Worm (Caenorhabditis elegans): ENCODE data around the gene sre-10.

DNA sequence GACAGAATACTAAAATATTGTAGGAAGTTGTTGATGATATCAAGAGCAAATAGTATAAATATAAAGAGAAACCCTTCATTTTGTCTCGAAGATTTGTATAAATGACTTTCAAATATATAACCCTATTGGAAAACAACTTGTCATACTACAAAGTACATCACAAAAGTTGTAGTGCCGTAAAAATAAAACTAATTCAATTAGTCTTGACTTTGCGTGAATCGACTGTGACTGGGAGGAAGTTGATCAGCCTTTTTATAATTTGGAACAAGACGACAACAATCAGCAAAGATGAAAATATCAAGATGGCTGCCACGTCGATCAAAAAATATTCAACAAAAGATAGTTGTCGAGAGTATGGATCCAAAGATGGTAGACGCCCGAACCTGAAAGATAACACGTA, 9.5 kb downstream of the sre-10 start, which contains the start of gene ugt-40:
- TF ChIP-seq ets-7 (tag; optimal IDR thresholded peaks at IDR 0.05) (no peak), scrt-1 (GFP tag; IDR thresholded peaks at IDR 0.05) (no peak), ceh-13 (GFP tag; optimal IDR thresholded peaks at IDR 0.05) (no peak), ama-1 (optimal IDR thresholded peaks at IDR 0.05) (no peak), hmbx-1 (tag; optimal IDR thresholded peaks at IDR 0.05) (no peak), tra-4 (tag; optimal IDR thresholded peaks at IDR 0.05) (no peak), hmg-4 (GFP tag; optimal IDR thresholded peaks at IDR 0.05) (no peak), sea-1 (GFP tag; conservative IDR thresholded peaks at IDR 0.05) (no peak), aly-1 (tag; optimal IDR thresholded peaks at IDR 0.05) (no peak), flt-1 (GFP tag; IDR thresholded peaks at IDR 0.05) (no peak), hnd-1 (tag; optimal IDR thresholded peaks at IDR 0.05) (no peak), B0310.2 (tag; optimal IDR thresholded peaks at IDR 0.05) (no peak)

Data from whole organism, early embryonic.